Worm (Caenorhabditis elegans) whole organism, L4/young adult: ENCODE data around the gene B0334.5.

Experiments
- W03F9.2 ChIP-seq: fragments of 150-350 bp; optimal IDR thresholded peaks from 2 replicates; lab custom pipeline; 2014; ENCODE audit warnings: missing biosample characterization, missing genetic modification characterization
- him-1 ChIP-seq: sonication (generic microtip); optimal IDR thresholded peaks from 2 replicates; lab custom pipeline; 2016; ENCODE audit warnings: missing genotype, missing genetic modification reagents, missing genetic modification characterization, missing compliant biosample characterization

DNA sequence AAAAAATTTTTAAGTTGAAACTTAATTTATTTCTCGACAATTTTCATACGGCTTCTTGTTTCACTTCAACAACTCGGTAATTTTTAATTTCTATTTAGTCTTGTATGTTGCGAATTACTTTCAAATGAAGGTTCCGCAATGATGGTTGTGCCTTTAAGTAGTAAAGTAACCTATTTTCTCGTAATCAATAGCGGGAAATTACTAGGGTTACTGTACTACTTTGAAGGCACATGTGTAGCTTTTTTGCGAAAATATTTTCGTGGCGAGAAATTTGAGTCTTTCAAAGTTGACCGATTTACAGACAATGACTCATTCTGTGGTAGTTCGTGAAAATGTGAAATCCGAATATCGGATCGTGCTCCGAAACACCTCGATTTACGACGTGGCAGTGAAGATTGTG is 20.7 kb downstream of the B0334.5 start, which contains the start of gene B0334.10:
- TF ChIP-seq him-1 (no peak), W03F9.2 (tag; lab: Kevin White, UChicago) (no peak)
